Fruit fly (Drosophila melanogaster): Measurements from ENCODE around the gene Myo31DF.

Myo31DF gene

DNA sequence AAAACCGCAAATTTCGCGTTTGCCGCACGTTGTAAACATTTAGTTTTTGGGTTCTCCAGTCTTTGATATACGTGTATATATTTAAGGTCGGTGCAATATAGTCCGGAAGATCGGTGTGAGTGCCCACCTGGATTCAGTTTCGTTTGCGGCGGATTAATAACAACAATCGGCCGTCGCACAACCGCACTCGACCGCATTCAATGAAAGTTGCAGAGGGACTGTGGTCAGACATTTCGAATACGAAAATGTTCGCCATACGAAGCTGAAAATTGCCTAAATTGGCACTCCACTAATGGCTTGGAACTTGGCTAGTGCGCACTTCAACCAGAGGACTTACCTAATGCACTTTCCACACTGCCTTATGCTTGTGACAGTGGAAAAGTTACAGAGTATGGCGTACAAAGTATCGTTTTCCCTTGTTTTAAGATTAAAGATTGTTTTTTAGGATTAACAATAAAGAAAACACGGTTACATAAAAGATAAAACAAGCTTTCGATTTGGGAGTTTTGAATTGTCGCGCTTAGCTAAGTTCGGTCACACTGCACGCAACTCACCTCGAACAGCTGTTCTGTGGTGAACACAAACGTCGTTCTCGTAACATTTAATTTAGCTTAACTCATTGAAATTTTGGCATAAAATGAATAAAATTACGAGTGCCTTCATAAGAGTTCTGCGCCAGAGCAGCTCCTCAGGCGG, at the start of gene Myo31DF, which contains the start of gene CG6094:
Gene Myo31DF (minus strand): TSS at position 223 of the 696 bp plus-strand sequence.
Gene CG6094 (plus strand): TSS at position 525 of the 696 bp plus-strand sequence.
- TF ChIP-seq EcR (GFP tag; optimal IDR thresholded peaks at IDR 0.05) (peak; percentile 5), CG15710 (tag; optimal IDR thresholded peaks at IDR 0.05) (no peak), Ets98B (GFP tag; IDR thresholded peaks at IDR 0.05) (peak; percentile 10), CG32121 (GFP tag; IDR thresholded peaks at IDR 0.05) (peak; percentile 32; the same call in 1 of the 2 replicates), D1 (tag; optimal IDR thresholded peaks at IDR 0.05) (no peak), CG12605 (GFP tag; IDR thresholded peaks at IDR 0.05) (0 out of 2 replicates have a peak, but pooled peaks have one; percentile 16), CG4496 (GFP tag; IDR thresholded peaks at IDR 0.05) (peak; percentile 57; the same call in 2 of the 3 replicates)

DNA sequence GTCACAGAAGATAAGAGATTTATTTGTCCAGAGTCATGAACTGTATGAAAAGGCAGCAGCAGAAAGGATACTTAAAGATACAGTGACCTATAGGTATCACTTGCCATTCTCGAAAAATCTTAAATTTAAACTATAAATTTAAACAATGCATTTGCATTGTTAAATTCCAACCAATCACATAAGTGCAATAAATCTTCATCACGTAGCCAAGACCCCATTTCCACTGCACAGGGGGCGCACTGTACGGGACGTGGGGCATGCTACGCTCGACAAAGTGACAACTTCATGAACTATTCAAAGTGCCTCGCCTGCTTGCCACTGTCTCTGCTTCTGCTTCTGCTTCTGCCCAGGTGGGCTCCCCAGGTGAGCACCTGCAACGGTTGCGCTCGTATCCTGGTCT, 48.7 kb upstream of the Myo31DF start:
- TF ChIP-seq CG4496 (GFP tag; IDR thresholded peaks at IDR 0.05) (no peak), fd96Ca (GFP tag; IDR thresholded peaks at IDR 0.05) (0 out of 3 replicates have a peak, but pooled peaks have one; percentile 7)

DNA sequence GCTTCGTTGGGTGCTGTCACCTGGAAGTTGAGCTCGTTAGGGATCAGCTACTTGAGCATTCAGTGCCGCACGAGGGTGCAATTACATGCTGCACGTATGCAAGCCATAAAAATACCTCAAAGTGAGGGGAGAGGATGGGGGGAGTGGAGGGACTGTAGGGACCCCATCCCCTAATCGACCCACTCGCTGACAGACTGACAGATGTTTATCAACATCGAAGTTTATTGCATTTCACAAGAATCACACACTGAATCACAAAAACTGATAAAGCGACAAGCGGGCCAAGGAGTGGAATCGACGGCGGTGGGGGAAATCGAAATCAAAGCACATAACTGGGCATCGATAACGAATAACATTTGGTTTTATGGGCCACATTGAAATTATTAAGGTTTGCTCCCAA, 48.1 kb upstream of the Myo31DF start:
- no peak for TF ChIP-seq CG17806 (tag; optimal IDR thresholded peaks at IDR 0.05)
- TF ChIP-seq CG15710 (tag; optimal IDR thresholded peaks at IDR 0.05): no peak
- TF ChIP-seq D1 (tag; optimal IDR thresholded peaks at IDR 0.05): no peak
- no peak for TF ChIP-seq Pif1A (GFP tag; optimal IDR thresholded peaks at IDR 0.05)

DNA sequence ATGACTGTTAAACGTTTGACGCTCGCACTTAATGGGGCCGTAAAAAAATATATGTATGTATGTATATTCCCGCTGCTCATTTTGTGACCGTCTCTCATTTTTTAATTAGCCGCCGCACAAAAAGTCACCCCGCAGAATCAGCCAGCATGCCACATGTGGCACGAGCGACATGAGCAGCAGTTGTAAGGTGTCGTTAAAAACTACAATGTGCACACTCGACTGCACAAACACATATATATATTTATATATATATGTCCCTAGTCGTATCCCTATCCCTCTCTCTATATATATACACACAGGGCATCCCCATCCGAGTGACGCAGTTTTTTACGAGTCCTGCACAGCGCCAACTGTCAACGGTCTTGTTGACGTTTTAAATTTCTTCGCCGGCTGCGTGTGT, 47.1 kb upstream of the Myo31DF start:
- TF ChIP-seq CG17806 (tag; optimal IDR thresholded peaks at IDR 0.05) (no peak), D1 (tag; optimal IDR thresholded peaks at IDR 0.05) (no peak), CG4496 (GFP tag; IDR thresholded peaks at IDR 0.05) (no peak), fd96Ca (GFP tag; IDR thresholded peaks at IDR 0.05) (no peak), EcR (GFP tag; optimal IDR thresholded peaks at IDR 0.05) (no peak), Pif1B (GFP tag; optimal IDR thresholded peaks at IDR 0.05) (no peak), Pif1A (GFP tag; optimal IDR thresholded peaks at IDR 0.05) (no peak), Snoo (tag; optimal IDR thresholded peaks at IDR 0.05) (no peak), CG13204 (GFP tag; optimal IDR thresholded peaks at IDR 0.05) (no peak), CG14655 (GFP tag; optimal IDR thresholded peaks at IDR 0.05) (no peak), CG8159 (tag; optimal IDR thresholded peaks at IDR 0.05) (no peak), CG34367 (tag; optimal IDR thresholded peaks at IDR 0.05) (no peak), Ets98B (GFP tag; IDR thresholded peaks at IDR 0.05) (no peak), CG12605 (GFP tag; IDR thresholded peaks at IDR 0.05) (no peak)

dm6 chr2L:10552807-10553206, 46.2 kb upstream of the Myo31DF start:
- TF ChIP-seq Pif1B (GFP tag; optimal IDR thresholded peaks at IDR 0.05) (peak; percentile 7), CG34367 (tag; optimal IDR thresholded peaks at IDR 0.05) (peak; percentile 13), CG8159 (tag; optimal IDR thresholded peaks at IDR 0.05) (no peak), CG9948 (tag; optimal IDR thresholded peaks at IDR 0.05) (no peak), Pif1A (GFP tag; optimal IDR thresholded peaks at IDR 0.05) (no peak)

- TF ChIP-seq EcR (GFP tag; optimal IDR thresholded peaks at IDR 0.05) (no peak), CG8159 (tag; optimal IDR thresholded peaks at IDR 0.05) (no peak), CG13204 (GFP tag; optimal IDR thresholded peaks at IDR 0.05) (no peak), D1 (tag; optimal IDR thresholded peaks at IDR 0.05) (no peak)
Observed at dm6 chr2L:10548814-10549423, 42.3 kb upstream of the Myo31DF start.

dm6 chr2L:10544421-10545120, 38.0 kb upstream of the Myo31DF start, which contains the start of gene Trim9:
Gene Trim9, plus strand, starts transcription at chr2L:10544883.
- TF ChIP-seq Pif1A (GFP tag; optimal IDR thresholded peaks at IDR 0.05) (no peak), Snoo (tag; optimal IDR thresholded peaks at IDR 0.05) (no peak), CG4496 (GFP tag; IDR thresholded peaks at IDR 0.05) (no peak), rn (GFP tag; IDR thresholded peaks at IDR 0.05) (no peak), CG13204 (GFP tag; optimal IDR thresholded peaks at IDR 0.05) (no peak), CG8301 (tag; optimal IDR thresholded peaks at IDR 0.05) (no peak), CG9948 (tag; optimal IDR thresholded peaks at IDR 0.05) (no peak), CG12605 (GFP tag; IDR thresholded peaks at IDR 0.05) (no peak), CG15710 (tag; optimal IDR thresholded peaks at IDR 0.05) (no peak), CG17806 (tag; optimal IDR thresholded peaks at IDR 0.05) (no peak), gl (tag; optimal IDR thresholded peaks at IDR 0.05) (no peak), D1 (tag; optimal IDR thresholded peaks at IDR 0.05) (no peak), CG34367 (tag; optimal IDR thresholded peaks at IDR 0.05) (no peak), EcR (GFP tag; optimal IDR thresholded peaks at IDR 0.05) (no peak), Pif1B (GFP tag; optimal IDR thresholded peaks at IDR 0.05) (no peak), CG10348 (GFP tag; IDR thresholded peaks at IDR 0.05) (no peak), Ets98B (GFP tag; IDR thresholded peaks at IDR 0.05) (no peak)
